Fruit fly (Drosophila melanogaster) whole organism, embryonic: Measurements from ENCODE around the gene peng.

Experiments
- ATbp ChIP-seq: fragments of 200-800 bp; sonication (Bioruptor generic); optimal IDR thresholded peaks from 2 replicates; lab custom pipeline; 2017; ENCODE audit warnings: missing biosample characterization, mild to moderate bottlenecking, missing genetic modification characterization, missing genetic modification reagents
- Adf1 ChIP-seq: fragments of 200-800 bp; sonication (Bioruptor generic); IDR thresholded peaks from 2 replicates; pipeline ENCODE4 v1.3.6; 2022; ENCODE audit warnings: missing biosample characterization, missing genetic modification characterization
- Aef1 ChIP-seq: fragments of 200-800 bp; sonication (Bioruptor generic); IDR thresholded peaks from 3 replicates; pipeline ENCODE4 v1.3.6; 2022; ENCODE audit warnings: missing biosample characterization, missing genetic modification characterization
- BtbVII ChIP-seq: fragments of 200-800 bp; sonication (Bioruptor generic); optimal IDR thresholded peaks from 3 replicates; lab custom pipeline; 2017; ENCODE audit warnings: missing biosample characterization, mild to moderate bottlenecking, missing genetic modification characterization
- CG10366 ChIP-seq: fragments of 200-800 bp; sonication (Bioruptor generic); IDR thresholded peaks from 2 replicates; pipeline ENCODE4 v1.3.6; 2022; ENCODE audit warnings: missing biosample characterization, missing genetic modification characterization
- CG13424 ChIP-seq: fragments of 200-800 bp; sonication (Bioruptor generic); optimal IDR thresholded peaks from 2 replicates; lab custom pipeline; 2019; ENCODE audit warnings: missing biosample characterization, mild to moderate bottlenecking, missing genetic modification characterization, moderate library complexity
- CG13775 ChIP-seq: fragments of 200-800 bp; sonication (Bioruptor generic); optimal IDR thresholded peaks from 3 replicates; lab custom pipeline; 2017; ENCODE audit warnings: missing biosample characterization, mild to moderate bottlenecking, missing genetic modification characterization
- CG14441 ChIP-seq: fragments of 200-800 bp; sonication (Bioruptor generic); IDR thresholded peaks from 2 replicates; pipeline ENCODE4 v1.3.6; 2022; ENCODE audit warnings: missing biosample characterization, missing genetic modification characterization
- CG15011 ChIP-seq: fragments of 200-800 bp; sonication (Bioruptor generic); optimal IDR thresholded peaks from 3 replicates; lab custom pipeline; 2018; ENCODE audit warnings: missing biosample characterization, mild to moderate bottlenecking, missing genetic modification characterization
- CG17186 ChIP-seq: fragments of 200-800 bp; sonication (Bioruptor generic); optimal IDR thresholded peaks from 3 replicates; lab custom pipeline; 2017; ENCODE audit warnings: missing biosample characterization, missing genetic modification reagents, missing genetic modification characterization
- CG18262 ChIP-seq: fragments of 200-800 bp; optimal IDR thresholded peaks from 3 replicates; lab custom pipeline; 2019; ENCODE audit warnings: missing biosample characterization, mild to moderate bottlenecking, missing genetic modification characterization, moderate library complexity
- CG2120 ChIP-seq: fragments of 200-800 bp; sonication (Bioruptor generic); optimal IDR thresholded peaks from 3 replicates; lab custom pipeline; 2016; ENCODE audit warnings: missing biosample characterization, missing genetic modification characterization
- CG2129 ChIP-seq: fragments of 200-800 bp; sonication (Bioruptor generic); IDR thresholded peaks from 2 replicates; pipeline ENCODE4 v1.3.6; 2022; ENCODE audit warnings: missing biosample characterization, missing genetic modification characterization; ENCODE audit not compliant: partially characterized antibody
- CG3163 ChIP-seq: fragments of 200-800 bp; sonication (Bioruptor generic); optimal IDR thresholded peaks from 3 replicates; lab custom pipeline; 2016; ENCODE audit warnings: missing biosample characterization, missing genetic modification characterization
- CG34422 ChIP-seq: fragments of 200-800 bp; sonication (Bioruptor generic); IDR thresholded peaks from 3 replicates; pipeline ENCODE4 v1.3.6; 2022; ENCODE audit warnings: missing biosample characterization, missing genetic modification characterization
- CG4360 ChIP-seq: fragments of 200-800 bp; sonication (Bioruptor generic); IDR thresholded peaks from 2 replicates; pipeline ENCODE4 v1.3.6; 2022; ENCODE audit warnings: missing biosample characterization, missing genetic modification characterization
- CG4424 ChIP-seq: fragments of 200-800 bp; sonication (Bioruptor generic); optimal IDR thresholded peaks from 3 replicates; lab custom pipeline; 2016; ENCODE audit warnings: missing biosample characterization, missing genetic modification characterization
- CG6175 ChIP-seq: fragments of 200-800 bp; sonication (Bioruptor generic); IDR thresholded peaks from 3 replicates; pipeline ENCODE4 v1.3.6; 2022; ENCODE audit warnings: missing biosample characterization, missing genetic modification characterization
- CG6854 ChIP-seq: fragments of 200-800 bp; sonication (Bioruptor generic); optimal IDR thresholded peaks from 3 replicates; lab custom pipeline; 2017; ENCODE audit warnings: missing biosample characterization, mild to moderate bottlenecking, missing genetic modification characterization
- CG8924 ChIP-seq: fragments of 200-800 bp; optimal IDR thresholded peaks from 3 replicates; lab custom pipeline; 2019; ENCODE audit warnings: missing biosample characterization, mild to moderate bottlenecking, missing genetic modification characterization, moderate library complexity
- Dip2 ChIP-seq: fragments of 200-800 bp; sonication (Bioruptor generic); IDR thresholded peaks from 2 replicates; pipeline ENCODE4 v1.3.6; 2022; ENCODE audit warnings: missing biosample characterization, missing genetic modification characterization
- Eip74EF ChIP-seq, 2 experiments: fragments of 200-800 bp in 1 of 2; fragments of >200 bp in 1 of 2; sonication (Bioruptor generic) in 1 of 2; optimal IDR thresholded peaks; 2 replicates each; lab custom pipeline; 2017 to 2019; ENCODE audit warnings: missing biosample characterization in 2 of 2, missing genetic modification characterization in 2 of 2, mild to moderate bottlenecking in 1 of 2, moderate library complexity in 1 of 2
- HLHmδ ChIP-seq: fragments of 200-800 bp; sonication (Bioruptor generic); optimal IDR thresholded peaks from 2 replicates; lab custom pipeline; 2018; ENCODE audit warnings: missing biosample characterization, mild to moderate bottlenecking, missing genetic modification characterization, moderate library complexity
- Hr51 ChIP-seq, 2 experiments: fragments of 200-800 bp; sonication (Bioruptor generic); optimal IDR thresholded peaks; 2 replicates in 1 of 2; 3 replicates in 1 of 2; lab custom pipeline; 2016 to 2018; ENCODE audit warnings: missing biosample characterization in 2 of 2, missing genetic modification characterization in 2 of 2, mild to moderate bottlenecking in 1 of 2, moderate library complexity in 1 of 2
- Hsf ChIP-seq: fragments of 200-800 bp; sonication (Bioruptor generic); optimal IDR thresholded peaks from 3 replicates; lab custom pipeline; 2016; ENCODE audit warnings: missing biosample characterization, missing genetic modification characterization
- MBD-R2 ChIP-seq: fragments of 200-800 bp; sonication (Bioruptor generic); IDR thresholded peaks from 2 replicates; pipeline ENCODE4 v1.3.6; 2022; ENCODE audit warnings: missing biosample characterization, missing genetic modification characterization
- Max ChIP-seq: fragments of 200-800 bp; sonication (Bioruptor generic); optimal IDR thresholded peaks from 2 replicates; lab custom pipeline; 2016; ENCODE audit warnings: missing biosample characterization, mild to moderate bottlenecking, missing genetic modification characterization
- NC2α ChIP-seq: fragments of 200-800 bp; sonication (Bioruptor generic); optimal IDR thresholded peaks from 2 replicates; lab custom pipeline; 2016; ENCODE audit warnings: missing biosample characterization, missing genetic modification characterization
- NC2β ChIP-seq: fragments of 200-800 bp; sonication (Bioruptor generic); optimal IDR thresholded peaks from 2 replicates; lab custom pipeline; 2016; ENCODE audit warnings: missing biosample characterization, missing genetic modification characterization
- Nf-YA ChIP-seq: fragments of 200-800 bp; sonication (Bioruptor generic); IDR thresholded peaks from 2 replicates; pipeline ENCODE4 v1.3.6; 2022; ENCODE audit warnings: missing biosample characterization, missing genetic modification characterization
- Nf-YB ChIP-seq: fragments of 200-800 bp; sonication (Bioruptor generic); optimal IDR thresholded peaks from 3 replicates; lab custom pipeline; 2019; ENCODE audit warnings: missing biosample characterization, mild to moderate bottlenecking, missing genetic modification characterization, moderate library complexity
- Six4 ChIP-seq: fragments of 200-800 bp; sonication (Bioruptor generic); optimal IDR thresholded peaks from 2 replicates; lab custom pipeline; 2016; ENCODE audit warnings: missing biosample characterization, missing genetic modification characterization
- TFAM ChIP-seq: fragments of 200-800 bp; sonication (Bioruptor generic); optimal IDR thresholded peaks from 2 replicates; lab custom pipeline; 2017; ENCODE audit warnings: missing biosample characterization, missing genetic modification characterization, inconsistent platforms
- Taf1 ChIP-seq: fragments of 200-800 bp; sonication (Bioruptor generic); IDR thresholded peaks from 2 replicates; pipeline ENCODE4 v1.3.6; 2022; ENCODE audit warnings: missing biosample characterization, missing genetic modification characterization
- bsh ChIP-seq, 2 experiments: fragments of 200-800 bp; sonication (Bioruptor generic); optimal IDR thresholded peaks; 2 replicates each; lab custom pipeline; 2017 to 2018; ENCODE audit warnings: mild to moderate bottlenecking in 2 of 2, missing biosample characterization in 2 of 2, missing genetic modification characterization in 2 of 2, moderate library complexity in 1 of 2
- crol ChIP-seq: fragments of 200-800 bp; sonication (Bioruptor generic); IDR thresholded peaks from 2 replicates; pipeline ENCODE4 v1.3.6; 2022; ENCODE audit warnings: missing biosample characterization, missing genetic modification characterization
- fd102C ChIP-seq: fragments of 200-800 bp; sonication (Bioruptor generic); optimal IDR thresholded peaks from 2 replicates; lab custom pipeline; 2018; ENCODE audit warnings: missing biosample characterization, mild to moderate bottlenecking, missing genetic modification characterization, moderate library complexity
- fd3F ChIP-seq: fragments of 200-800 bp; sonication (Bioruptor generic); optimal IDR thresholded peaks from 2 replicates; lab custom pipeline; 2018; ENCODE audit warnings: missing biosample characterization, mild to moderate bottlenecking, missing genetic modification characterization, moderate library complexity
- fu2 ChIP-seq: fragments of 200-800 bp; sonication (Bioruptor generic); optimal IDR thresholded peaks from 2 replicates; lab custom pipeline; 2016; ENCODE audit warnings: missing biosample characterization, missing genetic modification characterization
- gcm2 ChIP-seq: fragments of 200-800 bp; sonication (Bioruptor generic); optimal IDR thresholded peaks from 2 replicates; lab custom pipeline; 2016; ENCODE audit warnings: missing biosample characterization, missing genetic modification characterization
- gt ChIP-seq: fragments of 200-800 bp; sonication (Bioruptor generic); IDR thresholded peaks from 2 replicates; pipeline ENCODE4 v1.3.6; 2022; ENCODE audit warnings: missing biosample characterization, missing genetic modification characterization
- lola ChIP-seq, 3 experiments: fragments of >200 bp in 2 of 3; fragments of 200-800 bp in 1 of 3; sonication (Bioruptor generic) in 1 of 3; optimal IDR thresholded peaks; 2 replicates each; lab custom pipeline; 2017 to 2019; ENCODE audit warnings: missing biosample characterization in 3 of 3, missing genetic modification characterization in 3 of 3, mild to moderate bottlenecking in 1 of 3, moderate library complexity in 1 of 3
- luna ChIP-seq: fragments of 200-800 bp; sonication (Bioruptor generic); optimal IDR thresholded peaks from 2 replicates; lab custom pipeline; 2016; ENCODE audit warnings: missing biosample characterization, missing genetic modification characterization
- prd ChIP-seq, 3 experiments: fragments of >200 bp in 2 of 3; fragments of 200-800 bp in 1 of 3; sonication (Bioruptor generic) in 1 of 3; optimal IDR thresholded peaks in 2 of 3; IDR thresholded peaks in 1 of 3; 2 replicates in 2 of 3; 3 replicates in 1 of 3; pipeline versions ENCODE4 v1.3.6 to Lab custom; 2017 to 2022; ENCODE audit warnings: missing biosample characterization in 1 of 3, missing genetic modification characterization in 1 of 3
- slou ChIP-seq: fragments of 200-800 bp; sonication (Bioruptor generic); optimal IDR thresholded peaks from 3 replicates; lab custom pipeline; 2016; ENCODE audit warnings: missing biosample characterization, missing genetic modification characterization
- sqz ChIP-seq: fragments of 200-800 bp; sonication (Bioruptor generic); optimal IDR thresholded peaks from 3 replicates; lab custom pipeline; 2018; ENCODE audit warnings: missing biosample characterization, mild to moderate bottlenecking, missing genetic modification characterization
- ttk ChIP-seq: fragments of 200-800 bp; sonication (Bioruptor generic); IDR thresholded peaks from 2 replicates; pipeline ENCODE4 v2.1.2; 2022; ENCODE audit warnings: missing biosample characterization, missing genetic modification characterization
- wor ChIP-seq: fragments of 200-800 bp; sonication (Bioruptor generic); IDR thresholded peaks from 2 replicates; pipeline ENCODE4 v1.3.6; 2022; ENCODE audit warnings: missing biosample characterization, missing genetic modification characterization
- zen2 ChIP-seq: fragments of 200-800 bp; sonication (Bioruptor generic); IDR thresholded peaks from 3 replicates; pipeline ENCODE4 v1.3.6; 2022; ENCODE audit warnings: missing biosample characterization, missing genetic modification characterization; ENCODE audit not compliant: partially characterized antibody
- zf30C ChIP-seq: fragments of 200-800 bp; sonication (Bioruptor generic); optimal IDR thresholded peaks from 3 replicates; lab custom pipeline; 2018; ENCODE audit warnings: missing biosample characterization, mild to moderate bottlenecking, missing genetic modification characterization

Gene peng

dm6 chrX:21375595-21376047 lies 26.0 kb upstream of the peng start (continued):
- TF ChIP-seq Aef1 (GFP tag; lab: Robert Waterston, UW) (no peak), CG17186 (GFP tag; lab: Kevin White, UChicago) (no peak), Taf1 (GFP tag; lab: Robert Waterston, UW) (no peak), CG2129 (no peak), slou (GFP tag; lab: Kevin White, UChicago) (no peak), ATbp (no peak), CG14441 (no peak), CG13424 (tag; lab: Kevin White, UChicago) (peak; percentile 57), Nf-YB (GFP tag; lab: Kevin White, UChicago) (no peak), MBD-R2 (GFP tag; lab: Robert Waterston, UW) (no peak; the same call in 1 of the 2 replicates), Six4 (GFP tag; lab: Kevin White, UChicago) (no peak), zen2 (GFP tag; lab: Robert Waterston, UW) (no peak), luna (GFP tag; lab: Kevin White, UChicago) (no peak), CG3163 (GFP tag; lab: Kevin White, UChicago) (no peak), Hr51 (GFP tag; optimal IDR thresholded peaks at IDR 0.05; lab: Kevin White, UChicago) (no peak), CG13775 (GFP tag; lab: Kevin White, UChicago) (peak; percentile 19), lola (GFP tag; optimal IDR thresholded peaks at IDR 0.05; lab: Kevin White, UChicago) (no peak), wor (GFP tag; lab: Robert Waterston, UW) (no peak), fu2 (no peak), Eip74EF (GFP tag; optimal IDR thresholded peaks at IDR 0.05; lab: Kevin White, UChicago) (peak in 1 of 2 experiments; percentile 8), gcm2 (GFP tag; lab: Kevin White, UChicago) (no peak), ttk (GFP tag; lab: Robert Waterston, UW) (no peak), Hsf (no peak), TFAM (GFP tag; lab: Kevin White, UChicago) (no peak), BtbVII (GFP tag; lab: Kevin White, UChicago) (no peak), CG6175 (no peak), fd3F (GFP tag; lab: Kevin White, UChicago) (peak; percentile 1), zf30C (GFP tag; lab: Kevin White, UChicago) (no peak), bsh (GFP tag; optimal IDR thresholded peaks at IDR 0.05; lab: Kevin White, UChicago) (peak in 1 of 2 experiments; percentile 37), fd102C (GFP tag; lab: Kevin White, UChicago) (no peak), CG6854 (peak; percentile 2), HLHmδ (GFP tag; lab: Kevin White, UChicago) (no peak), CG34422 (GFP tag; lab: Robert Waterston, UW) (no peak), NC2α (GFP tag; lab: Kevin White, UChicago) (no peak), sqz (GFP tag; lab: Kevin White, UChicago) (no peak), Dip2 (GFP tag; lab: Robert Waterston, UW) (no peak), NC2β (no peak), CG15011 (GFP tag; lab: Kevin White, UChicago) (peak; percentile 11), gt (GFP tag; lab: Robert Waterston, UW) (no peak), CG2120 (GFP tag; lab: Kevin White, UChicago) (peak; percentile 53), crol (GFP tag; lab: Robert Waterston, UW) (peak; percentile 27; the same call in 1 of the 2 replicates), CG4360 (no peak), Nf-YA (GFP tag; lab: Robert Waterston, UW) (no peak), Adf1 (GFP tag; lab: Robert Waterston, UW) (no peak), prd (optimal IDR thresholded peaks at IDR 0.05; lab: Kevin White, UChicago) (no peak), prd (GFP tag; IDR thresholded peaks at IDR 0.05; lab: Robert Waterston, UW) (0 out of 3 replicates have a peak, but pooled peaks have one; percentile 37), CG18262 (peak; percentile 47), CG10366 (GFP tag; lab: Robert Waterston, UW) (peak; percentile 16; the same call in 1 of the 2 replicates), CG8924 (tag; lab: Kevin White, UChicago) (peak; percentile 59), CG4424 (GFP tag; lab: Kevin White, UChicago) (peak; percentile 36), Max (GFP tag; lab: Kevin White, UChicago) (no peak)
